Worm (Caenorhabditis elegans) whole organism, L4/young adult: ENCODE results near the gene set-27.

Source experiments
- dao-5 ChIP-seq: sonication (generic microtip); optimal IDR thresholded peaks from 2 replicates; lab custom pipeline; 2016; ENCODE audit warnings: missing genotype, missing genetic modification characterization, moderate library complexity, missing compliant biosample characterization
- him-1 ChIP-seq: sonication (generic microtip); optimal IDR thresholded peaks from 2 replicates; lab custom pipeline; 2016; ENCODE audit warnings: missing genotype, missing genetic modification reagents, missing genetic modification characterization, missing compliant biosample characterization

- TF ChIP-seq him-1 (tag; lab: Kevin White, UChicago), result no peak
- no peak for TF ChIP-seq dao-5
Measured at ce11 chrIII:2679362-2679761, 21.4 kb upstream of the set-27 start.
